Fruit fly (Drosophila melanogaster): ENCODE results near the gene Gbeta13F.

Gene Gbeta13F

dm6 chrX:15867863-15868262 is 7.9 kb downstream of the Gbeta13F start, which contains the start of gene Gapdh2 (continued):
- TF ChIP-seq ttk (GFP tag; IDR thresholded peaks at IDR 0.05): peak; percentile 98
- peak; percentile 99 for TF ChIP-seq CG14050 (GFP tag; IDR thresholded peaks at IDR 0.05)
- TF ChIP-seq sug (tag; optimal IDR thresholded peaks at IDR 0.05): peak; percentile 100
- peak; percentile 100 for TF ChIP-seq CG12299 (tag; optimal IDR thresholded peaks at IDR 0.05)
- peak; percentile 86 for TF ChIP-seq CG4282 (GFP tag; optimal IDR thresholded peaks at IDR 0.05)
- peak; percentile 98 for TF ChIP-seq onecut (GFP tag; IDR thresholded peaks at IDR 0.05)
- peak; percentile 99 for TF ChIP-seq Max (GFP tag; optimal IDR thresholded peaks at IDR 0.05)
- peak; percentile 97 for TF ChIP-seq Ssrp (tag; optimal IDR thresholded peaks at IDR 0.05)
- TF ChIP-seq repo (GFP tag; optimal IDR thresholded peaks at IDR 0.05): peak; percentile 94
- peak; percentile 100 for TF ChIP-seq Fer1 (GFP tag; optimal IDR thresholded peaks at IDR 0.05)
- TF ChIP-seq CG8478 (optimal IDR thresholded peaks at IDR 0.05): no peak
- peak; percentile 94 for TF ChIP-seq Mes4 (GFP tag; optimal IDR thresholded peaks at IDR 0.05)
- TF ChIP-seq CG6254 (GFP tag; optimal IDR thresholded peaks at IDR 0.05): peak; percentile 96
- peak; percentile 100 for TF ChIP-seq CG8924 (tag; optimal IDR thresholded peaks at IDR 0.05)
- peak; percentile 97; the same call in 1 of the 2 replicates for TF ChIP-seq klu (GFP tag; IDR thresholded peaks at IDR 0.05)
- peak; percentile 95 for TF ChIP-seq CG5180 (GFP tag; optimal IDR thresholded peaks at IDR 0.05)
- TF ChIP-seq CG17568 (GFP tag; optimal IDR thresholded peaks at IDR 0.05): peak; percentile 99
- peak; percentile 78 for TF ChIP-seq CG9876 (GFP tag; optimal IDR thresholded peaks at IDR 0.05)
- peak; percentile 99 for TF ChIP-seq grau (tag; optimal IDR thresholded peaks at IDR 0.05)
- TF ChIP-seq emc (GFP tag; optimal IDR thresholded peaks at IDR 0.05): peak; percentile 94
- peak; percentile 100 for TF ChIP-seq CrebB (tag; optimal IDR thresholded peaks at IDR 0.05)
- TF ChIP-seq dmrt99B (tag; optimal IDR thresholded peaks at IDR 0.05): peak; percentile 100
- peak; percentile 100 for TF ChIP-seq CG32532 (GFP tag; IDR thresholded peaks at IDR 0.05)
- TF ChIP-seq CG18262 (tag; optimal IDR thresholded peaks at IDR 0.05): peak; percentile 99
- TF ChIP-seq crc (GFP tag; optimal IDR thresholded peaks at IDR 0.05): peak; percentile 98
- peak; percentile 99 for TF ChIP-seq Dbx (GFP tag; IDR thresholded peaks at IDR 0.05)
- TF ChIP-seq Adf1 (GFP tag; IDR thresholded peaks at IDR 0.05): peak; percentile 92
- TF ChIP-seq CG6175 (GFP tag; IDR thresholded peaks at IDR 0.05): peak; percentile 98
- TF ChIP-seq Hey (tag; optimal IDR thresholded peaks at IDR 0.05): peak; percentile 98
- peak; percentile 95 for TF ChIP-seq Jarid2 (GFP tag; optimal IDR thresholded peaks at IDR 0.05)
- TF ChIP-seq her (GFP tag; optimal IDR thresholded peaks at IDR 0.05): peak; percentile 94
- peak; percentile 76 for TF ChIP-seq z (GFP tag; IDR thresholded peaks at IDR 0.05)
- TF ChIP-seq CG34422 (GFP tag; IDR thresholded peaks at IDR 0.05): peak; percentile 99
- no peak; the same call in 1 of the 2 replicates for TF ChIP-seq Doc2 (GFP tag; IDR thresholded peaks at IDR 0.05)
- peak; percentile 99; the same call in 1 of the 2 replicates for TF ChIP-seq chm (GFP tag; IDR thresholded peaks at IDR 0.05)
- peak; percentile 82 for TF ChIP-seq bigmax (GFP tag; optimal IDR thresholded peaks at IDR 0.05)
- TF ChIP-seq CG7839 (tag; optimal IDR thresholded peaks at IDR 0.05): peak; percentile 100
- TF ChIP-seq CG18764 (GFP tag; optimal IDR thresholded peaks at IDR 0.05): peak; percentile 97
- TF ChIP-seq ato (GFP tag; IDR thresholded peaks at IDR 0.05; ENCODE audit: partially characterized antibody): no peak
- peak; percentile 98 for TF ChIP-seq CG1602 (GFP tag; optimal IDR thresholded peaks at IDR 0.05)
- peak; percentile 95 for TF ChIP-seq jing (GFP tag; optimal IDR thresholded peaks at IDR 0.05)
- peak; percentile 99 for TF ChIP-seq nerfin-1 (tag; optimal IDR thresholded peaks at IDR 0.05)
- TF ChIP-seq Kr (GFP tag; optimal IDR thresholded peaks at IDR 0.05): no peak
- TF ChIP-seq CG17385 (GFP tag; optimal IDR thresholded peaks at IDR 0.05): peak; percentile 100
- peak; percentile 96 for TF ChIP-seq Chrac-16 (GFP tag; optimal IDR thresholded peaks at IDR 0.05)
- TF ChIP-seq CG18011 (GFP tag; optimal IDR thresholded peaks at IDR 0.05): peak; percentile 93
- peak; percentile 100 for TF ChIP-seq CG6765 (GFP tag; optimal IDR thresholded peaks at IDR 0.05)
- no peak for TF ChIP-seq tna (GFP tag; IDR thresholded peaks at IDR 0.05; ENCODE audit: partially characterized antibody)
- TF ChIP-seq CG3407 (GFP tag; optimal IDR thresholded peaks at IDR 0.05): peak; percentile 97
- peak; percentile 97 for TF ChIP-seq CG1603 (tag; optimal IDR thresholded peaks at IDR 0.05)
- TF ChIP-seq kah (GFP tag; optimal IDR thresholded peaks at IDR 0.05): peak; percentile 99

All from whole organism, embryonic.